Worm (Caenorhabditis elegans): Measurements from ENCODE around the gene Y48G9A.7.

The Y48G9A.7 gene

DNA sequence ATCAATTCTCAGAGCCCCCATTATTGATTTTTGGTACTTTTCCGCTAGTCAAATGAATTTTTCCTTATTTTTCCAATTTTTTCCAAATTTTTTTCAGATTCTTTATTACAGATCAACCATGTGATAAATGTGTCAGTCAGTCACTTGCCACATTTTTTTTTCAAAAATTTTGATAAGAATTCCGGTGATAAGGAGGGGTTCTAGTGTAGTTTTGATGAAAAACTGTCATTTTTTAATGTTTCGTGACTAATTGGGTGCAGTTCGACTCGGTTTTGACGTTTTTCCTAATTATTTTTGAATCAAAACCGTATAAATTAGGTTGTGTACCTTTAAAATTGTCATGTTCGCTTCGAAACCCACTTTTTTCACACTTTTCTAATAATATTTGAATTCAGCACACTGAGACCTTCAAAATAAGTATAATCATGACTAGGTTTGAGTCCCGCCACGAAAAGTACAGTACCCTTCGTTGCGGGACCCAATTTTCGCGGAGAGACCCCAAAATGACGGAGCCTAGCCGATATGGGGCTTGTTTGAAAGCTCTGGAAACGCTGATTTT, 10.5 kb upstream of the Y48G9A.7 start:
- TF ChIP-seq unc-86 (tag; optimal IDR thresholded peaks at IDR 0.05) (no peak), C08G9.2 (tag; optimal IDR thresholded peaks at IDR 0.05) (no peak), elt-4 (tag; optimal IDR thresholded peaks at IDR 0.05) (no peak), ceh-6 (GFP tag; optimal IDR thresholded peaks at IDR 0.05) (no peak), hlh-6 (tag; optimal IDR thresholded peaks at IDR 0.05) (no peak), dve-1 (tag; optimal IDR thresholded peaks at IDR 0.05) (no peak), ceh-22 (tag; optimal IDR thresholded peaks at IDR 0.05) (no peak), ama-1 (optimal IDR thresholded peaks at IDR 0.05) (no peak), Y22D7AL.16 (tag; optimal IDR thresholded peaks at IDR 0.05) (no peak), nhr-11 (tag; optimal IDR thresholded peaks at IDR 0.05) (no peak), lin-11 (tag; optimal IDR thresholded peaks at IDR 0.05) (no peak), ceh-48 (tag; optimal IDR thresholded peaks at IDR 0.05) (no peak), C38D4.7 (GFP tag; optimal IDR thresholded peaks at IDR 0.05) (no peak), sox-4 (tag; optimal IDR thresholded peaks at IDR 0.05) (no peak), npax-4 (tag; optimal IDR thresholded peaks at IDR 0.05) (no peak), ets-4 (tag; optimal IDR thresholded peaks at IDR 0.05) (no peak), ahr-1 (tag; optimal IDR thresholded peaks at IDR 0.05) (no peak), elt-2 (tag; optimal IDR thresholded peaks at IDR 0.05) (no peak), pax-1 (tag; optimal IDR thresholded peaks at IDR 0.05) (no peak)

DNA sequence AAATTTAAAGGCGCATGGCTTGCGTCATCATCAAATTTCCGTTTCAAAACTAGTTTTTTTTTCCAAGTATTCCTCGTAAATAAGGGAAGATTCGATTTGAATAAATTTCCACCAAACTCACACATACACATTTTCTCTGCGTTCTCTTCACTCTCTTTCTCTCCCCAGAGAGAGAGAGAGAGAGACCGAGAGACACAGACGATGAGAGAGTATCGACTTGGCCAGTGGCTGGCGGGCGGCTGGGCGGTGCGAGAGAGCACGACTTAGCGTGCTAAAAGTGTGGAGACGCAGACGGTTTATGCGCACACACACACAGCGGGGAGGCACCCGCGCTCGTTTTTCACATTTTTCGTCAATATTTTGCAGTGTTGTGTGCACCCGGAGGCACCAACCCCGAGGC, 9.5 kb upstream of the Y48G9A.7 start:
- no peak for TF ChIP-seq Y22D7AL.16 (tag; optimal IDR thresholded peaks at IDR 0.05)
- peak; percentile 19 for TF ChIP-seq elt-2 (tag; optimal IDR thresholded peaks at IDR 0.05)
- TF ChIP-seq C38D4.7 (GFP tag; optimal IDR thresholded peaks at IDR 0.05) = no peak
- TF ChIP-seq T23F11.4 (GFP tag; optimal IDR thresholded peaks at IDR 0.05) = no peak
- TF ChIP-seq syd-9 (tag; optimal IDR thresholded peaks at IDR 0.05) = no peak
- TF ChIP-seq F13H6.1 (tag; optimal IDR thresholded peaks at IDR 0.05) = no peak
- TF ChIP-seq ceh-31 (tag; optimal IDR thresholded peaks at IDR 0.05) = peak; percentile 69
- peak; percentile 15 for TF ChIP-seq rnt-1 (tag; optimal IDR thresholded peaks at IDR 0.05)
- TF ChIP-seq pros-1 (tag; optimal IDR thresholded peaks at IDR 0.05) = peak; percentile 18
- TF ChIP-seq ceh-19 (GFP tag; optimal IDR thresholded peaks at IDR 0.05) = peak; percentile 50
- no peak for TF ChIP-seq pqm-1 (tag; optimal IDR thresholded peaks at IDR 0.05)
- no peak for TF ChIP-seq nhr-232 (tag; optimal IDR thresholded peaks at IDR 0.05)
- TF ChIP-seq ref-2 (tag; optimal IDR thresholded peaks at IDR 0.05) = peak; percentile 92
- TF ChIP-seq npax-4 (tag; optimal IDR thresholded peaks at IDR 0.05) = no peak
- no peak for TF ChIP-seq fkh-10 (GFP tag; optimal IDR thresholded peaks at IDR 0.05)
- peak; percentile 97 for TF ChIP-seq unc-42 (tag; optimal IDR thresholded peaks at IDR 0.05)
- TF ChIP-seq unc-86 (tag; optimal IDR thresholded peaks at IDR 0.05) = peak; percentile 35
- TF ChIP-seq pha-2 (tag; optimal IDR thresholded peaks at IDR 0.05) = no peak
- no peak for TF ChIP-seq sox-2 (GFP tag; IDR thresholded peaks at IDR 0.05)
- TF ChIP-seq hlh-6 (tag; optimal IDR thresholded peaks at IDR 0.05) = no peak
- no peak for TF ChIP-seq nhr-11 (tag; optimal IDR thresholded peaks at IDR 0.05)
- TF ChIP-seq ceh-24 (tag; optimal IDR thresholded peaks at IDR 0.05) = no peak
- no peak for TF ChIP-seq fax-1 (tag; optimal IDR thresholded peaks at IDR 0.05)
- TF ChIP-seq pha-4 (tag; optimal IDR thresholded peaks at IDR 0.05) = no peak
- TF ChIP-seq lin-11 (tag; optimal IDR thresholded peaks at IDR 0.05) = no peak
- TF ChIP-seq unc-55 (GFP tag; optimal IDR thresholded peaks at IDR 0.05) = peak; percentile 43
- peak; percentile 41 for TF ChIP-seq hlh-30 (tag; optimal IDR thresholded peaks at IDR 0.05; ENCODE audit: insufficient read depth)
- TF ChIP-seq zip-5 (tag; optimal IDR thresholded peaks at IDR 0.05) = no peak
- no peak for TF ChIP-seq eyg-1 (tag; optimal IDR thresholded peaks at IDR 0.05)
- no peak for TF ChIP-seq ceh-2 (tag; optimal IDR thresholded peaks at IDR 0.05)
- TF ChIP-seq ceh-45 (GFP tag; IDR thresholded peaks at IDR 0.05) = no peak
- no peak for TF ChIP-seq pax-1 (tag; optimal IDR thresholded peaks at IDR 0.05)
- TF ChIP-seq ceh-34 (tag; optimal IDR thresholded peaks at IDR 0.05) = peak; percentile 71
- no peak for TF ChIP-seq pag-3 (tag; optimal IDR thresholded peaks at IDR 0.05; ENCODE audit: borderline replicate concordance)
- no peak for TF ChIP-seq K02D7.2 (tag; optimal IDR thresholded peaks at IDR 0.05)
- TF ChIP-seq ceh-22 (tag; optimal IDR thresholded peaks at IDR 0.05) = no peak
- TF ChIP-seq hlh-13 (GFP tag; optimal IDR thresholded peaks at IDR 0.05) = no peak
- peak; percentile 97 for TF ChIP-seq nfya-1 (tag; optimal IDR thresholded peaks at IDR 0.05)
- no peak for TF ChIP-seq sdc-2 (tag; optimal IDR thresholded peaks at IDR 0.05)
- TF ChIP-seq hlh-15 (tag; optimal IDR thresholded peaks at IDR 0.05) = no peak
- TF ChIP-seq ttx-3 (tag; optimal IDR thresholded peaks at IDR 0.05) = no peak
- no peak for TF ChIP-seq lim-6 (tag; optimal IDR thresholded peaks at IDR 0.05)

Data from whole organism, late embryonic.